Fruit fly (Drosophila melanogaster): ENCODE results near the gene sens-2.

The sens-2 gene

DNA sequence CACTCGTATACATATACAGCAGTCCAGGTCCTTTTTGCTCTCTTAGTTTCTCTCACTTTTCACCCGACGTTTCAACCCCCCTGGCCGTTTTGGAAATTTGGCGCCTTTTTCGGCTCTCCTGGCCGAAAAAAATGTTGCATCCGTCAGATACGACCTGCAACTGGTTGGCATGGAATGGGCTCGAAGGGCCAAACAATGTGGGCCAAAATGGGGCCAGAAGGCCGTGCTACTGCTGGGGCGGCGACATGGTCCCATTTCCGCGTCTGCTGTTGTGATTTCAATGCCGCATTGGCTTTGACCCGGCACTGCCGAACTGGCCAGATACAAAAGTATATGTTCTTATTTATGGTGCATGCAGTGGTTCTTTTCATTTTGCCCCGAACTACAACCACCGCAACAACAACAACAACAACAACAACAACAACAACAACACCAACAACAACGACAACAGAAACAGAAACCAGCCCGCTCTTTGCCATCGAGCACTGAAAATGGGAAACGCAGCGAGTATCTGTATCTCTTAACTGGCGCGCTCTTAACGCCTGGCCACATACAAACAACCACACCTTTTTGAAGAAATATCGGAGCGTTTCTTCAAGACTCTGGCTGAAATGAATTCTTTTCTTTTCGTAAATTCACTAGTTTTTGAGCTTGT lies 27.8 kb upstream of the sens-2 start (continued):
- TF ChIP-seq CG5245 (GFP tag; optimal IDR thresholded peaks at IDR 0.05), result no peak
- TF ChIP-seq pzg (GFP tag; optimal IDR thresholded peaks at IDR 0.05), result no peak
- peak; percentile 51 for TF ChIP-seq cg (GFP tag; optimal IDR thresholded peaks at IDR 0.05)
- TF ChIP-seq CG4360 (GFP tag; IDR thresholded peaks at IDR 0.05), result peak; percentile 98

- TF ChIP-seq vnd (GFP tag; IDR thresholded peaks at IDR 0.05; ENCODE audit: partially characterized antibody), result no peak
- TF ChIP-seq CG4360 (GFP tag; IDR thresholded peaks at IDR 0.05), result no peak
- no peak for TF ChIP-seq vfl (GFP tag; optimal IDR thresholded peaks at IDR 0.05)
- no peak for TF ChIP-seq CG9215 (GFP tag; IDR thresholded peaks at IDR 0.05)
- no peak for TF ChIP-seq CG12659 (GFP tag; optimal IDR thresholded peaks at IDR 0.05)
- no peak for TF ChIP-seq CG10565 (GFP tag; optimal IDR thresholded peaks at IDR 0.05)
- no peak for TF ChIP-seq gt (GFP tag; IDR thresholded peaks at IDR 0.05)
- no peak for TF ChIP-seq usp (GFP tag; optimal IDR thresholded peaks at IDR 0.05)
- no peak for TF ChIP-seq CG1602 (GFP tag; optimal IDR thresholded peaks at IDR 0.05)
- TF ChIP-seq lilli (GFP tag; optimal IDR thresholded peaks at IDR 0.05), result no peak
- TF ChIP-seq CG31365 (tag; optimal IDR thresholded peaks at IDR 0.05), result no peak
- TF ChIP-seq pzg (GFP tag; optimal IDR thresholded peaks at IDR 0.05), result no peak
- TF ChIP-seq Nf-YC (tag; optimal IDR thresholded peaks at IDR 0.05), result no peak
- TF ChIP-seq fu2 (GFP tag; optimal IDR thresholded peaks at IDR 0.05), result no peak
- TF ChIP-seq CG8290 (GFP tag; optimal IDR thresholded peaks at IDR 0.05), result no peak
- peak in 1 of 2 experiments; percentile 14 for TF ChIP-seq CG8290 (tag; optimal IDR thresholded peaks at IDR 0.05)
- TF ChIP-seq stwl (tag; optimal IDR thresholded peaks at IDR 0.05), result no peak
- TF ChIP-seq dpn (GFP tag; optimal IDR thresholded peaks at IDR 0.05), result no peak
- TF ChIP-seq CG1024 (GFP tag; IDR thresholded peaks at IDR 0.05), result no peak
- no peak for TF ChIP-seq CG11093 (GFP tag; IDR thresholded peaks at IDR 0.05)
- no peak for TF ChIP-seq pho (GFP tag; optimal IDR thresholded peaks at IDR 0.05)
- no peak for TF ChIP-seq fd102C (GFP tag; optimal IDR thresholded peaks at IDR 0.05)
- no peak for TF ChIP-seq CG18764 (GFP tag; optimal IDR thresholded peaks at IDR 0.05)
- TF ChIP-seq luna (GFP tag; optimal IDR thresholded peaks at IDR 0.05), result no peak
- TF ChIP-seq nom (GFP tag; optimal IDR thresholded peaks at IDR 0.05), result peak; percentile 22
- TF ChIP-seq nmo (GFP tag; optimal IDR thresholded peaks at IDR 0.05), result no peak
- TF ChIP-seq her (GFP tag; optimal IDR thresholded peaks at IDR 0.05), result no peak
- TF ChIP-seq ac (GFP tag; optimal IDR thresholded peaks at IDR 0.05), result no peak
- no peak for TF ChIP-seq Fer2 (tag; optimal IDR thresholded peaks at IDR 0.05)
- peak; percentile 35 for TF ChIP-seq bbx (GFP tag; IDR thresholded peaks at IDR 0.05; ENCODE audit: partially characterized antibody)
- no peak for TF ChIP-seq CG2202 (tag; optimal IDR thresholded peaks at IDR 0.05)
- peak; percentile 48; the same call in 1 of the 3 replicates for TF ChIP-seq Opbp (GFP tag; IDR thresholded peaks at IDR 0.05; ENCODE audit: partially characterized antibody)
- TF ChIP-seq Lpt (GFP tag; optimal IDR thresholded peaks at IDR 0.05), result no peak
- TF ChIP-seq Max (GFP tag; optimal IDR thresholded peaks at IDR 0.05), result no peak
- TF ChIP-seq ftz-f1 (GFP tag; optimal IDR thresholded peaks at IDR 0.05), result no peak
- no peak for TF ChIP-seq pnt (GFP tag; optimal IDR thresholded peaks at IDR 0.05)
- no peak for TF ChIP-seq H15 (GFP tag; IDR thresholded peaks at IDR 0.05)
- TF ChIP-seq Med (GFP tag), result peak; percentile 54
- no peak for TF ChIP-seq slbo (GFP tag; IDR thresholded peaks at IDR 0.05)
- peak; percentile 6 for TF ChIP-seq CG9437 (GFP tag; optimal IDR thresholded peaks at IDR 0.05)
- no peak for TF ChIP-seq HLH4C (GFP tag; IDR thresholded peaks at IDR 0.05; ENCODE audit: partially characterized antibody)
- no peak for TF ChIP-seq grau (tag; optimal IDR thresholded peaks at IDR 0.05)
- TF ChIP-seq HmgZ (tag; optimal IDR thresholded peaks at IDR 0.05), result no peak
- TF ChIP-seq CG15269 (tag; optimal IDR thresholded peaks at IDR 0.05), result no peak
- no peak for TF ChIP-seq gem (tag; optimal IDR thresholded peaks at IDR 0.05)
- peak; percentile 5 for TF ChIP-seq CG2678 (tag; optimal IDR thresholded peaks at IDR 0.05)
- TF ChIP-seq C15 (GFP tag; IDR thresholded peaks at IDR 0.05), result no peak
Observed at dm6 chr2L:6794418-6794793, 27.3 kb upstream of the sens-2 start.

Measured in whole organism, embryonic.